Fruit fly (Drosophila melanogaster): Measurements from ENCODE around the gene Clp.
A peak's percentile ranks its signal among the peaks of the same experiment; 100 is the strongest.

The Clp gene

dm6 chr2L:827516-828362 is 8.0 kb downstream of the Clp start (continued):
- TF ChIP-seq CG34406 (GFP tag; optimal IDR thresholded peaks at IDR 0.05) (peak; percentile 21), topi (GFP tag; optimal IDR thresholded peaks at IDR 0.05) (no peak), Ets21C (GFP tag; optimal IDR thresholded peaks at IDR 0.05) (peak; percentile 24), CG11762 (GFP tag; optimal IDR thresholded peaks at IDR 0.05; ENCODE audit: insufficient read depth) (no peak), CG8319 (GFP tag; optimal IDR thresholded peaks at IDR 0.05) (no peak), Hr39 (GFP tag; optimal IDR thresholded peaks at IDR 0.05) (no peak), cyc (GFP tag; optimal IDR thresholded peaks at IDR 0.05) (no peak), Eip78C (GFP tag) (peak; percentile 73), CG8119 (GFP tag; IDR thresholded peaks at IDR 0.05) (peak; percentile 56; the same call in 2 of the 3 replicates), CG9139 (GFP tag; optimal IDR thresholded peaks at IDR 0.05) (no peak), vri (GFP tag; optimal IDR thresholded peaks at IDR 0.05) (peak; percentile 93), Hr38 (GFP tag; optimal IDR thresholded peaks at IDR 0.05) (no peak), Eip93F (GFP tag; optimal IDR thresholded peaks at IDR 0.05) (no peak), Hr4 (GFP tag; optimal IDR thresholded peaks at IDR 0.05) (no peak), CG6854 (GFP tag; optimal IDR thresholded peaks at IDR 0.05) (no peak), spab (GFP tag; optimal IDR thresholded peaks at IDR 0.05) (no peak), CG1621 (tag; optimal IDR thresholded peaks at IDR 0.05) (no peak), Eip75B (GFP tag; optimal IDR thresholded peaks at IDR 0.05) (no peak), CG10669 (GFP tag; optimal IDR thresholded peaks at IDR 0.05) (no peak), CG10631 (GFP tag; optimal IDR thresholded peaks at IDR 0.05) (no peak), CG3919 (GFP tag; optimal IDR thresholded peaks at IDR 0.05) (no peak), CG7368 (GFP tag; optimal IDR thresholded peaks at IDR 0.05) (no peak), eg (GFP tag; IDR thresholded peaks at IDR 0.05) (no peak), CG3032 (tag; optimal IDR thresholded peaks at IDR 0.05) (no peak), CG11294 (GFP tag; IDR thresholded peaks at IDR 0.05) (no peak), OdsH (GFP tag; optimal IDR thresholded peaks at IDR 0.05) (no peak), CG11902 (GFP tag; optimal IDR thresholded peaks at IDR 0.05) (no peak), dsx (GFP tag; optimal IDR thresholded peaks at IDR 0.05; ENCODE audit: poor library complexity, severe bottlenecking) (no peak), CG6276 (GFP tag; optimal IDR thresholded peaks at IDR 0.05) (no peak), esn (GFP tag; optimal IDR thresholded peaks at IDR 0.05) (peak; percentile 75), Smox (GFP tag; optimal IDR thresholded peaks at IDR 0.05) (no peak), Sox14 (GFP tag; optimal IDR thresholded peaks at IDR 0.05) (peak; percentile 55), fd85E (GFP tag; optimal IDR thresholded peaks at IDR 0.05) (no peak)

- TF ChIP-seq CG6808 (GFP tag; optimal IDR thresholded peaks at IDR 0.05) (peak; percentile 33), CG11902 (GFP tag; optimal IDR thresholded peaks at IDR 0.05) (peak; percentile 12), dsx (GFP tag; optimal IDR thresholded peaks at IDR 0.05; ENCODE audit: poor library complexity, severe bottlenecking) (peak; percentile 33), CG8632 (GFP tag; optimal IDR thresholded peaks at IDR 0.05) (no peak), CG15336 (GFP tag; IDR thresholded peaks at IDR 0.05) (peak; percentile 90), CG16779 (tag; optimal IDR thresholded peaks at IDR 0.05) (peak; percentile 79), CG31627 (GFP tag; optimal IDR thresholded peaks at IDR 0.05) (peak; percentile 35), CG10669 (GFP tag; optimal IDR thresholded peaks at IDR 0.05) (no peak), fd59A (GFP tag; optimal IDR thresholded peaks at IDR 0.05) (peak; percentile 79), net (GFP tag; optimal IDR thresholded peaks at IDR 0.05) (peak; percentile 77), vri (GFP tag; optimal IDR thresholded peaks at IDR 0.05) (peak; percentile 14), CG6276 (GFP tag; optimal IDR thresholded peaks at IDR 0.05) (peak; percentile 67), Lpt (GFP tag; optimal IDR thresholded peaks at IDR 0.05) (peak; percentile 88), Hr38 (GFP tag; optimal IDR thresholded peaks at IDR 0.05) (no peak), CG11762 (GFP tag; optimal IDR thresholded peaks at IDR 0.05; ENCODE audit: insufficient read depth) (peak; percentile 27), Sox102F (GFP tag; optimal IDR thresholded peaks at IDR 0.05) (no peak), fkh (GFP tag; optimal IDR thresholded peaks at IDR 0.05) (no peak), achi (GFP tag; optimal IDR thresholded peaks at IDR 0.05) (peak; percentile 66), CG3032 (tag; optimal IDR thresholded peaks at IDR 0.05) (peak; percentile 14), ss (GFP tag; optimal IDR thresholded peaks at IDR 0.05) (peak; percentile 18 to 54), CG6163 (GFP tag; IDR thresholded peaks at IDR 0.05) (peak; percentile 83), esn (GFP tag; optimal IDR thresholded peaks at IDR 0.05) (peak; percentile 74), pdm3 (GFP tag; optimal IDR thresholded peaks at IDR 0.05) (peak; percentile 90), Ets96B (tag; optimal IDR thresholded peaks at IDR 0.05) (no peak), Eip78C (GFP tag) (peak; percentile 81), Hr39 (GFP tag; optimal IDR thresholded peaks at IDR 0.05) (no peak), CG4318 (GFP tag; optimal IDR thresholded peaks at IDR 0.05) (no peak)
These were observed 18.2 kb downstream of the Clp start for dm6 chr2L:837989-838388.

Measured in whole organism, prepupa.